Worm (Caenorhabditis elegans) whole organism, L2 larva: ENCODE data around the gene sru-26.

Experiments used
- aly-2 ChIP-seq: fragments of 150-350 bp; optimal IDR thresholded peaks from 2 replicates; lab custom pipeline; 2014; ENCODE audit warnings: missing biosample characterization, missing genetic modification characterization
- crh-2 ChIP-seq: sonication (generic microtip); optimal IDR thresholded peaks from 2 replicates; lab custom pipeline; 2017; ENCODE audit warnings: missing biosample characterization, missing genetic modification characterization
- dmd-4 ChIP-seq: sonication (generic microtip); optimal IDR thresholded peaks from 2 replicates; lab custom pipeline; 2017; ENCODE audit warnings: missing biosample characterization, missing genetic modification characterization
- fos-1 ChIP-seq: fragments of 150-350 bp; optimal IDR thresholded peaks from 2 replicates; lab custom pipeline; 2014; ENCODE audit warnings: missing biosample characterization, missing genetic modification characterization
- nhr-12 ChIP-seq: fragments of 150-350 bp; optimal IDR thresholded peaks from 2 replicates; lab custom pipeline; 2014; ENCODE audit warnings: missing biosample characterization, missing genetic modification characterization
- nhr-23 ChIP-seq: fragments of 150-350 bp; optimal IDR thresholded peaks from 2 replicates; lab custom pipeline; 2014; ENCODE audit warnings: missing biosample characterization, missing genetic modification reagents, missing genetic modification characterization
- nhr-77 ChIP-seq: fragments of 150-350 bp; optimal IDR thresholded peaks from 2 replicates; lab custom pipeline; 2014; ENCODE audit warnings: missing biosample characterization, missing genetic modification characterization
- skn-1 ChIP-seq: sonication (generic microtip); optimal IDR thresholded peaks from 2 replicates; lab custom pipeline; 2017; ENCODE audit warnings: missing biosample characterization, missing genetic modification characterization
- unc-55 ChIP-seq: fragments of 150-350 bp; sonication (generic microtip); optimal IDR thresholded peaks from 3 replicates; lab custom pipeline; 2014; ENCODE audit warnings: missing biosample characterization, missing genetic modification reagents, missing genetic modification characterization

- TF ChIP-seq fos-1 (no peak), nhr-12 (no peak), nhr-77 (tag; lab: Kevin White, UChicago) (no peak), dmd-4 (tag; lab: Kevin White, UChicago) (no peak), skn-1 (no peak), unc-55 (no peak), nhr-23 (tag; lab: Kevin White, UChicago) (no peak), aly-2 (no peak), crh-2 (tag; lab: Kevin White, UChicago) (no peak)
Measured at ce11 chrIV:12438359-12438758, 48.9 kb upstream of the sru-26 start, which contains the start of gene clec-185.
